Worm (Caenorhabditis elegans) whole organism, L3 larva: ENCODE measurements around the gene bus-1.

Experiments
- hmg-11 ChIP-seq: sonication (generic microtip); optimal IDR thresholded peaks from 2 replicates; lab custom pipeline; 2016; ENCODE audit warnings: missing genetic modification characterization, missing compliant biosample characterization
- lsy-12 ChIP-seq: sonication (generic microtip); optimal IDR thresholded peaks from 2 replicates; lab custom pipeline; 2016; ENCODE audit warnings: mild to moderate bottlenecking, missing genetic modification characterization, missing compliant biosample characterization
- nhr-11 ChIP-seq: fragments of 150-350 bp; optimal IDR thresholded peaks from 2 replicates; lab custom pipeline; 2014; ENCODE audit warnings: missing biosample characterization, missing genetic modification characterization
- nhr-43 ChIP-seq: sonication (generic microtip); optimal IDR thresholded peaks from 2 replicates; lab custom pipeline; 2016; ENCODE audit warnings: mild to moderate bottlenecking, missing genetic modification characterization, missing compliant biosample characterization; ENCODE audit not compliant: poor library complexity, severe bottlenecking
- pqm-1 ChIP-seq: fragments of 150-350 bp; optimal IDR thresholded peaks from 2 replicates; lab custom pipeline; 2017; ENCODE audit warnings: missing biosample characterization, missing genetic modification characterization, inconsistent platforms

DNA sequence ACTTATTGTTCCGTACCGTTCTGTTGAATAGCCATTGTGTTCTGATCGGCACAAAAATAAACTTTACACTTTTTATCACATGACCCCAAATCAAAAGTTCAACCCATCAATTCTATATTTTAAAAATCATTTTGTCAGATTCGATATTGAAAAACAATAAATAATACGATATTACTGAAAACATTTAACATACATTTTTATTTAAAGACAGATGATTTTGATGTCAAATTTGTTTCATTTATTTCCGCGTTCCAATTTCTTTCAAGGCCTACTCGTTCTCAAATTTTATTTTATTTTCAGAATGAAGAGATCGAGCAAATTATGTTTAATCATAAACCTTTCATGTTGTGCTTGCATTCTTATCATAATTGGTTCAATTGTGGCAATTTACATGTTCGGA is 29.8 kb downstream of the bus-1 start, which contains the start of gene F59E11.5:
- TF ChIP-seq nhr-11 (tag; lab: Kevin White, UChicago) (no peak), nhr-43 (tag; lab: Kevin White, UChicago) (no peak), lsy-12 (no peak), hmg-11 (tag; lab: Kevin White, UChicago) (no peak), pqm-1 (tag; lab: Kevin White, UChicago) (no peak)
